Worm (Caenorhabditis elegans) whole organism, L2 larva: ENCODE data around the gene nspd-3.

Source experiments
- R02D3.7 ChIP-seq: fragments of 150-350 bp; optimal IDR thresholded peaks from 2 replicates; lab custom pipeline; 2014; ENCODE audit warnings: missing biosample characterization, missing genetic modification characterization
- blmp-1 ChIP-seq: sonication (generic microtip); optimal IDR thresholded peaks from 2 replicates; lab custom pipeline; 2017; ENCODE audit warnings: missing genetic modification characterization, mild to moderate bottlenecking, missing compliant biosample characterization, antibody characterized with exemption, moderate library complexity; ENCODE audit not compliant: insufficient read depth
- ceh-82 ChIP-seq: fragments of 150-350 bp; optimal IDR thresholded peaks from 2 replicates; lab custom pipeline; 2014; ENCODE audit warnings: missing biosample characterization, missing genetic modification characterization
- elt-1 ChIP-seq: fragments of 150-350 bp; optimal IDR thresholded peaks from 2 replicates; lab custom pipeline; 2014; ENCODE audit warnings: missing biosample characterization, missing genetic modification characterization
- fos-1 ChIP-seq: fragments of 150-350 bp; optimal IDR thresholded peaks from 2 replicates; lab custom pipeline; 2014; ENCODE audit warnings: missing biosample characterization, missing genetic modification characterization
- mab-5 ChIP-seq: fragments of 150-350 bp; optimal IDR thresholded peaks from 2 replicates; lab custom pipeline; 2014; ENCODE audit warnings: missing biosample characterization, missing genetic modification characterization
- nhr-10 ChIP-seq: sonication (generic microtip); optimal IDR thresholded peaks from 2 replicates; lab custom pipeline; 2017; ENCODE audit warnings: missing biosample characterization, missing genetic modification characterization
- nhr-12 ChIP-seq: fragments of 150-350 bp; optimal IDR thresholded peaks from 2 replicates; lab custom pipeline; 2014; ENCODE audit warnings: missing biosample characterization, missing genetic modification characterization
- nhr-129 ChIP-seq: fragments of 150-350 bp; optimal IDR thresholded peaks from 2 replicates; lab custom pipeline; 2014; ENCODE audit warnings: missing biosample characterization, missing genetic modification characterization
- nhr-237 ChIP-seq: fragments of 150-350 bp; optimal IDR thresholded peaks from 2 replicates; lab custom pipeline; 2014; ENCODE audit warnings: missing biosample characterization, missing genetic modification characterization
- nhr-77 ChIP-seq: fragments of 150-350 bp; optimal IDR thresholded peaks from 2 replicates; lab custom pipeline; 2014; ENCODE audit warnings: missing biosample characterization, missing genetic modification characterization
- skn-1 ChIP-seq: sonication (generic microtip); optimal IDR thresholded peaks from 2 replicates; lab custom pipeline; 2017; ENCODE audit warnings: missing biosample characterization, missing genetic modification characterization
- unc-39 ChIP-seq: fragments of 150-350 bp; optimal IDR thresholded peaks from 2 replicates; lab custom pipeline; 2014; ENCODE audit warnings: missing biosample characterization, missing genetic modification characterization

DNA sequence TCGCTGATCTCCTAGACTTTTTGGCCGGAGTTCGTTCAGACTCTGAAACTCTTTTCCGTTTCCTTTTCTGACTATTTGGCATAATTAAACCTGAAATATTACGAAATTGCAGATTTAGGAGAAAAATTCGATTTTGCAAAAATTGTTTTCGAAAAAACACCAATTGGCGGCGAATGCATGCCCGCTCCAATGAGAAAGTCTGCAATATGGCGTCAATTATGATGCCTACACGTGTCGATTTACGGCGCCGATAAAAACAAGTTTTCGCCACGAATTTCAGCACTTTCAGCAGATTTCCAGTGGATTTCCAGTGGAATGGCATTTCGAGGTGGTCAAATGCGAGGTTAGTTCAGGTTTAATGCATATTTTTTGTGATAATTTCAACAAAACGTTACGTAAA is 46.5 kb upstream of the nspd-3 start, which contains the start of the genes Y59E9AL.36 and nbet-1:
- TF ChIP-seq R02D3.7 (tag; lab: Kevin White, UChicago): peak; percentile 82
- no peak for TF ChIP-seq elt-1 (tag; lab: Kevin White, UChicago)
- no peak for TF ChIP-seq nhr-237 (tag; lab: Kevin White, UChicago)
- TF ChIP-seq blmp-1 (tag; lab: Kevin White, UChicago): no peak
- TF ChIP-seq nhr-10 (tag; lab: Kevin White, UChicago): no peak
- no peak for TF ChIP-seq skn-1 (tag; lab: Kevin White, UChicago)
- TF ChIP-seq fos-1: peak; percentile 36
- TF ChIP-seq nhr-12 (tag; lab: Kevin White, UChicago): no peak
- TF ChIP-seq nhr-77: no peak
- TF ChIP-seq ceh-82 (tag; lab: Kevin White, UChicago): no peak
- TF ChIP-seq mab-5 (tag; lab: Kevin White, UChicago): peak; percentile 72
- no peak for TF ChIP-seq unc-39 (tag; lab: Kevin White, UChicago)
- TF ChIP-seq nhr-129: peak; percentile 83
